Fruit fly (Drosophila melanogaster): ENCODE data around the gene CG32085.
A peak's percentile ranks its signal among the peaks of the same experiment; 100 is the strongest.

CG32085 gene

dm6 chr3L:11656189-11656588 is 24.0 kb downstream of the CG32085 start:
- TF ChIP-seq eg (GFP tag; IDR thresholded peaks at IDR 0.05), result peak; percentile 86
- TF ChIP-seq svp (GFP tag), result peak; percentile 35
- peak; percentile 16 for TF ChIP-seq spab (GFP tag; optimal IDR thresholded peaks at IDR 0.05)
- TF ChIP-seq fd59A (GFP tag; optimal IDR thresholded peaks at IDR 0.05), result peak; percentile 40
- TF ChIP-seq CG16779 (tag; optimal IDR thresholded peaks at IDR 0.05), result peak; percentile 24
- peak; percentile 65 for TF ChIP-seq achi (GFP tag; optimal IDR thresholded peaks at IDR 0.05)
- TF ChIP-seq CG6792 (GFP tag; optimal IDR thresholded peaks at IDR 0.05), result peak; percentile 44
- TF ChIP-seq CG10631 (GFP tag; optimal IDR thresholded peaks at IDR 0.05), result peak; percentile 40
- TF ChIP-seq CG4318 (GFP tag; optimal IDR thresholded peaks at IDR 0.05), result peak; percentile 47
- no peak for TF ChIP-seq Met (GFP tag; optimal IDR thresholded peaks at IDR 0.05)
- TF ChIP-seq net (GFP tag; optimal IDR thresholded peaks at IDR 0.05), result peak; percentile 53
- no peak for TF ChIP-seq CG6808 (GFP tag; optimal IDR thresholded peaks at IDR 0.05)
- no peak for TF ChIP-seq Eip75B (GFP tag; optimal IDR thresholded peaks at IDR 0.05)
- TF ChIP-seq pdm3 (GFP tag; optimal IDR thresholded peaks at IDR 0.05), result peak; percentile 67
- peak; percentile 89 for TF ChIP-seq CG6163 (GFP tag; IDR thresholded peaks at IDR 0.05)
- TF ChIP-seq CG11294 (GFP tag; IDR thresholded peaks at IDR 0.05), result peak; percentile 82
- TF ChIP-seq Lpt (GFP tag; optimal IDR thresholded peaks at IDR 0.05), result no peak
- peak; percentile 57 for TF ChIP-seq CG10669 (GFP tag; optimal IDR thresholded peaks at IDR 0.05)
- no peak for TF ChIP-seq esn (GFP tag; optimal IDR thresholded peaks at IDR 0.05)
- peak; percentile 3 for TF ChIP-seq cyc (GFP tag; optimal IDR thresholded peaks at IDR 0.05)
- TF ChIP-seq Hr38 (GFP tag; optimal IDR thresholded peaks at IDR 0.05), result peak; percentile 6
- peak; percentile 82 for TF ChIP-seq CG32006 (GFP tag; optimal IDR thresholded peaks at IDR 0.05)
- TF ChIP-seq CG8119 (GFP tag; IDR thresholded peaks at IDR 0.05), result peak; percentile 86
- peak; percentile 48 for TF ChIP-seq dac (GFP tag; optimal IDR thresholded peaks at IDR 0.05)
- TF ChIP-seq CG7368 (GFP tag; optimal IDR thresholded peaks at IDR 0.05), result peak; percentile 21
- peak; percentile 64 for TF ChIP-seq Eip78C (GFP tag)
- TF ChIP-seq CG15336 (GFP tag; IDR thresholded peaks at IDR 0.05), result peak; percentile 90
- peak; percentile 62 for TF ChIP-seq OdsH (GFP tag; optimal IDR thresholded peaks at IDR 0.05)
- TF ChIP-seq Gug (GFP tag; IDR thresholded peaks at IDR 0.05), result peak; percentile 76; the same call in 1 of the 2 replicates
- TF ChIP-seq CG3919 (GFP tag; optimal IDR thresholded peaks at IDR 0.05), result peak; percentile 48
- no peak for TF ChIP-seq CG9139 (GFP tag; optimal IDR thresholded peaks at IDR 0.05)
- no peak for TF ChIP-seq CG31627 (GFP tag; optimal IDR thresholded peaks at IDR 0.05)
- peak; percentile 83 for TF ChIP-seq Hr4 (GFP tag; optimal IDR thresholded peaks at IDR 0.05)
- peak; percentile 32 for TF ChIP-seq CG11762 (GFP tag; optimal IDR thresholded peaks at IDR 0.05; ENCODE audit: insufficient read depth)
- no peak for TF ChIP-seq lz (GFP tag; optimal IDR thresholded peaks at IDR 0.05)
- peak in 1 of 2 experiments; percentile 25 for TF ChIP-seq salr (GFP tag; optimal IDR thresholded peaks at IDR 0.05)
- no peak for TF ChIP-seq Sox102F (GFP tag; optimal IDR thresholded peaks at IDR 0.05)
- TF ChIP-seq Sox14 (GFP tag; optimal IDR thresholded peaks at IDR 0.05), result peak; percentile 63
- TF ChIP-seq acj6 (GFP tag; optimal IDR thresholded peaks at IDR 0.05), result peak; percentile 39
- no peak for TF ChIP-seq Eip93F (GFP tag; optimal IDR thresholded peaks at IDR 0.05)
- peak; percentile 63 for TF ChIP-seq CG6276 (GFP tag; optimal IDR thresholded peaks at IDR 0.05)
- peak; percentile 65 for TF ChIP-seq Ets96B (tag; optimal IDR thresholded peaks at IDR 0.05)

- TF ChIP-seq svp (GFP tag) (no peak), Met (GFP tag; optimal IDR thresholded peaks at IDR 0.05) (no peak), Hr39 (GFP tag; optimal IDR thresholded peaks at IDR 0.05) (peak; percentile 83), OdsH (GFP tag; optimal IDR thresholded peaks at IDR 0.05) (peak; percentile 79), CG34406 (GFP tag; optimal IDR thresholded peaks at IDR 0.05) (no peak), CG8319 (GFP tag; optimal IDR thresholded peaks at IDR 0.05) (peak; percentile 37), Sox15 (GFP tag; optimal IDR thresholded peaks at IDR 0.05) (peak; percentile 58), spab (GFP tag; optimal IDR thresholded peaks at IDR 0.05) (no peak), Sox102F (GFP tag; optimal IDR thresholded peaks at IDR 0.05) (peak; percentile 62), fd85E (GFP tag; optimal IDR thresholded peaks at IDR 0.05) (no peak), CG7368 (GFP tag; optimal IDR thresholded peaks at IDR 0.05) (peak; percentile 53), acj6 (GFP tag; optimal IDR thresholded peaks at IDR 0.05) (peak; percentile 73), CG10669 (GFP tag; optimal IDR thresholded peaks at IDR 0.05) (no peak), CG8632 (GFP tag; optimal IDR thresholded peaks at IDR 0.05) (peak; percentile 4), salr (GFP tag; optimal IDR thresholded peaks at IDR 0.05) (peak in 1 of 2 experiments; percentile 24), CG31627 (GFP tag; optimal IDR thresholded peaks at IDR 0.05) (peak; percentile 82), Ets21C (GFP tag; optimal IDR thresholded peaks at IDR 0.05) (no peak), CG11902 (GFP tag; optimal IDR thresholded peaks at IDR 0.05) (peak; percentile 55), Hr4 (GFP tag; optimal IDR thresholded peaks at IDR 0.05) (no peak), Sox14 (GFP tag; optimal IDR thresholded peaks at IDR 0.05) (peak; percentile 84), CG10631 (GFP tag; optimal IDR thresholded peaks at IDR 0.05) (peak; percentile 65), CG15336 (GFP tag; IDR thresholded peaks at IDR 0.05) (peak; percentile 60), fd59A (GFP tag; optimal IDR thresholded peaks at IDR 0.05) (no peak), dac (GFP tag; optimal IDR thresholded peaks at IDR 0.05) (no peak), eg (GFP tag; IDR thresholded peaks at IDR 0.05) (peak; percentile 65), achi (GFP tag; optimal IDR thresholded peaks at IDR 0.05) (peak; percentile 70)
Observed at dm6 chr3L:11648410-11648809, 31.7 kb downstream of the CG32085 start, which contains the start of the genes RIOK1 and Polr3H. TSS of gene RIOK1 (minus strand) at chr3L:11648474. TSS of gene Polr3H (plus strand) at chr3L:11648756.

All from whole organism, prepupa.